Worm (Caenorhabditis elegans): ENCODE results near the gene wdr-20.

- TF ChIP-seq fkh-10 (GFP tag; optimal IDR thresholded peaks at IDR 0.05) (no peak), unc-55 (GFP tag; optimal IDR thresholded peaks at IDR 0.05) (no peak), ets-4 (tag; optimal IDR thresholded peaks at IDR 0.05) (no peak), nhr-232 (tag; optimal IDR thresholded peaks at IDR 0.05) (no peak), ama-1 (optimal IDR thresholded peaks at IDR 0.05) (no peak), pha-4 (tag; optimal IDR thresholded peaks at IDR 0.05) (no peak), F13H6.1 (tag; optimal IDR thresholded peaks at IDR 0.05) (no peak), Y22D7AL.16 (tag; optimal IDR thresholded peaks at IDR 0.05) (no peak), pros-1 (tag; optimal IDR thresholded peaks at IDR 0.05) (no peak), tbx-2 (tag; optimal IDR thresholded peaks at IDR 0.05) (no peak), che-1 (tag; optimal IDR thresholded peaks at IDR 0.05) (no peak), ceh-18 (tag; optimal IDR thresholded peaks at IDR 0.05) (no peak), nfya-1 (tag; optimal IDR thresholded peaks at IDR 0.05) (no peak)
Observed at ce11 chrV:10148352-10148751, 14.4 kb upstream of the wdr-20 start, which contains the start of gene srsx-26.
